Fruit fly (Drosophila melanogaster) whole organism, larva: ENCODE data around the gene CG31626.

Experiments
- noc ChIP-seq: fragments of 200-800 bp; sonication (Bioruptor generic); optimal IDR thresholded peaks from 3 replicates; lab custom pipeline; 2019; ENCODE audit warnings: missing biosample characterization, mild to moderate bottlenecking, missing genetic modification characterization, moderate library complexity

The CG31626 gene

dm6 chr2L:21237748-21238459 is 1.4 kb upstream of the CG31626 start:
- no peak for TF ChIP-seq noc (tag; lab: Kevin White, UChicago)

- peak; percentile 32 for TF ChIP-seq noc (tag; lab: Kevin White, UChicago)
Observed at dm6 chr2L:21237048-21237747, 665 bp upstream of the CG31626 start, which contains the start of gene Hr39. Gene Hr39, plus strand, starts transcription at chr2L:21237250.

- TF ChIP-seq noc (tag; lab: Kevin White, UChicago): no peak
Observed at dm6 chr2L:21235463-21235862, 1.1 kb downstream of the CG31626 start.

dm6 chr2L:21234388-21234984 is 2.0 kb downstream of the CG31626 start:
- no peak for TF ChIP-seq noc (tag; lab: Kevin White, UChicago)

dm6 chr2L:21233430-21233829 is 3.1 kb downstream of the CG31626 start:
- no peak for TF ChIP-seq noc (tag; lab: Kevin White, UChicago)

- TF ChIP-seq noc (tag; lab: Kevin White, UChicago): no peak
Observed at dm6 chr2L:21221778-21222177, 14.8 kb downstream of the CG31626 start.

dm6 chr2L:21221114-21221578 is 15.4 kb downstream of the CG31626 start, which contains the start of gene CG8677:
Gene CG8677, plus strand, starts transcription at chr2L:21221312.
- no peak for TF ChIP-seq noc (tag; lab: Kevin White, UChicago)

- TF ChIP-seq noc (tag; lab: Kevin White, UChicago): no peak
Observed at dm6 chr2L:21220396-21220795, 16.1 kb downstream of the CG31626 start, which contains the start of gene Atg18b. Gene Atg18b, minus strand, starts transcription at chr2L:21220572.

dm6 chr2L:21219640-21220085 is 16.9 kb downstream of the CG31626 start:
- peak; percentile 56 for TF ChIP-seq noc (tag; lab: Kevin White, UChicago)

dm6 chr2L:21218912-21219246 is 17.7 kb downstream of the CG31626 start:
- TF ChIP-seq noc (tag; lab: Kevin White, UChicago): no peak

dm6 chr2L:21218240-21218911 is 18.2 kb downstream of the CG31626 start, which contains the start of gene CG8679:
Gene CG8679, minus strand, starts transcription at chr2L:21218544.
- peak; percentile 24 for TF ChIP-seq noc (tag; lab: Kevin White, UChicago)

- TF ChIP-seq noc (tag; lab: Kevin White, UChicago): no peak
Observed at dm6 chr2L:21214961-21215362, 21.6 kb downstream of the CG31626 start.

dm6 chr2L:21206193-21206592 is 30.3 kb downstream of the CG31626 start, which contains the start of gene clumsy:
Gene clumsy, plus strand, starts transcription at chr2L:21206493.
- no peak for TF ChIP-seq noc (tag; lab: Kevin White, UChicago)

dm6 chr2L:21202702-21203101 is 33.8 kb downstream of the CG31626 start, which contains the start of gene CG31988:
Gene CG31988, minus strand, starts transcription at chr2L:21202802.
- TF ChIP-seq noc (tag; lab: Kevin White, UChicago): no peak

- TF ChIP-seq noc (tag; lab: Kevin White, UChicago): no peak
Observed at dm6 chr2L:21200275-21200674, 36.3 kb downstream of the CG31626 start, which contains the start of gene CG31624. Gene CG31624, minus strand, starts transcription at chr2L:21200375.
